Fruit fly (Drosophila melanogaster): ENCODE measurements around the gene CG8838.

CG8838 gene

dm6 chr2L:3345763-3346482 lies 11.5 kb upstream of the CG8838 start (continued):
- TF ChIP-seq ci (GFP tag; IDR thresholded peaks at IDR 0.05) (peak; percentile 60; the same call in 1 of the 3 replicates), CG6813 (GFP tag; optimal IDR thresholded peaks at IDR 0.05) (peak; percentile 16), sens (GFP tag) (peak; percentile 73), vvl (GFP tag; IDR thresholded peaks at IDR 0.05) (peak; percentile 55), CG3847 (GFP tag; IDR thresholded peaks at IDR 0.05) (no peak)

- TF ChIP-seq crol (GFP tag; IDR thresholded peaks at IDR 0.05) (peak; percentile 48; the same call in 1 of the 2 replicates), z (GFP tag; IDR thresholded peaks at IDR 0.05) (no peak), CG32772 (GFP tag; IDR thresholded peaks at IDR 0.05) (no peak), Fer3 (tag; optimal IDR thresholded peaks at IDR 0.05) (no peak), CG1832 (GFP tag; optimal IDR thresholded peaks at IDR 0.05) (peak; percentile 5), sob (GFP tag; IDR thresholded peaks at IDR 0.05) (no peak), CG6791 (GFP tag; IDR thresholded peaks at IDR 0.05; ENCODE audit: partially characterized antibody) (peak; percentile 53; the same call in 1 of the 3 replicates), Stat92E (GFP tag; optimal IDR thresholded peaks at IDR 0.05) (peak in 1 of 3 experiments; percentile 91), lmd (GFP tag; IDR thresholded peaks at IDR 0.05) (no peak), Blimp-1 (GFP tag; optimal IDR thresholded peaks at IDR 0.05) (peak; percentile 24), pros (GFP tag; optimal IDR thresholded peaks at IDR 0.05) (peak; percentile 37), CG10209 (GFP tag; optimal IDR thresholded peaks at IDR 0.05) (peak; percentile 9), ken (GFP tag; IDR thresholded peaks at IDR 0.05) (no peak)
These were observed 11.0 kb upstream of the CG8838 start for dm6 chr2L:3346483-3346839.

- TF ChIP-seq lab (GFP tag; optimal IDR thresholded peaks at IDR 0.05) (peak; percentile 77), so (GFP tag; IDR thresholded peaks at IDR 0.05) (peak; percentile 49; the same call in 1 of the 3 replicates), otp (GFP tag; IDR thresholded peaks at IDR 0.05) (peak; percentile 93), CG4328 (GFP tag; optimal IDR thresholded peaks at IDR 0.05) (no peak), H15 (GFP tag; IDR thresholded peaks at IDR 0.05) (peak; percentile 90), CG11695 (GFP tag; IDR thresholded peaks at IDR 0.05) (peak; percentile 87), CG13775 (GFP tag; optimal IDR thresholded peaks at IDR 0.05) (peak; percentile 5), Bdp1 (GFP tag; optimal IDR thresholded peaks at IDR 0.05) (peak; percentile 60), grau (tag; optimal IDR thresholded peaks at IDR 0.05) (peak; percentile 64), CG4360 (GFP tag; IDR thresholded peaks at IDR 0.05) (peak; percentile 75), Hr51 (GFP tag; optimal IDR thresholded peaks at IDR 0.05) (peak in 1 of 2 experiments; percentile 81), scrt (GFP tag; optimal IDR thresholded peaks at IDR 0.05) (peak; percentile 53), Trl (optimal IDR thresholded peaks at IDR 0.05) (no peak), Trl (GFP tag; optimal IDR thresholded peaks at IDR 0.05) (peak; percentile 51), ato (GFP tag; IDR thresholded peaks at IDR 0.05; ENCODE audit: partially characterized antibody) (no peak), Scr (GFP tag; IDR thresholded peaks at IDR 0.05; ENCODE audit: partially characterized antibody) (no peak), CG12744 (GFP tag; optimal IDR thresholded peaks at IDR 0.05) (no peak), CG18476 (GFP tag; optimal IDR thresholded peaks at IDR 0.05) (peak; percentile 51), MTF-1 (GFP tag; optimal IDR thresholded peaks at IDR 0.05; ENCODE audit: borderline replicate concordance) (peak; percentile 48), ttk (GFP tag; IDR thresholded peaks at IDR 0.05) (peak; percentile 92), CG13624 (GFP tag; optimal IDR thresholded peaks at IDR 0.05) (peak; percentile 38), CG34224 (GFP tag; IDR thresholded peaks at IDR 0.05; ENCODE audit: partially characterized antibody) (no peak), tx (GFP tag; optimal IDR thresholded peaks at IDR 0.05) (peak; percentile 33), Hey (tag; optimal IDR thresholded peaks at IDR 0.05) (no peak), rib (GFP tag; IDR thresholded peaks at IDR 0.05) (no peak), CG10267 (tag; optimal IDR thresholded peaks at IDR 0.05) (peak; percentile 76), CG10366 (GFP tag; IDR thresholded peaks at IDR 0.05) (peak; percentile 85), CG14667 (GFP tag; IDR thresholded peaks at IDR 0.05) (peak; percentile 89), sqz (GFP tag; optimal IDR thresholded peaks at IDR 0.05) (peak; percentile 44)
These were observed 9.2 kb upstream of the CG8838 start for dm6 chr2L:3348146-3348747.

Measured in whole organism, embryonic.